Worm (Caenorhabditis elegans): Measurements from ENCODE around the gene srt-40.

srt-40 gene

DNA sequence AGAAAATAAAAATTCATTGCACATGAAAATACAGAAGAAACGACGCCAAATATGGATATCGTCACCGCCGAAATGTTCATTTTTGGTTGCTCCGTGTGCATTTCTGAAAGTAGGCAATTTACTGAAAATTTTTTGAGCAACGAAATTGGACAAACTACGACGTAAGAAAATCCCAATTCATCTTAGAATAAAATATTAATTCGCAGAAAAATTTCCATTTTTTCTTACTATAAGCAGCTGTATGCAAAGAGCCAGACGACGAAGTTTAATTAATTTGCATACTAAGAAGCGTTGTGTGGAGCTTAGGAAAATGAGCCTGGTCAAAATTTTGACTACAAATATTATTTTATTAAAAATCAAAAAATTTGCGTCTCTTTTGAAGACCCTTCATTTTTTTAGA is 39.4 kb downstream of the srt-40 start, which contains the start of gene srbc-19:
srbc-19 (minus strand) TSS at position 101 of the 400 bp plus-strand sequence.
- no peak for TF ChIP-seq lin-15B (tag; optimal IDR thresholded peaks at IDR 0.05)
- TF ChIP-seq mml-1 (tag; optimal IDR thresholded peaks at IDR 0.05), result no peak
- no peak for TF ChIP-seq nhr-76 (tag; optimal IDR thresholded peaks at IDR 0.05)
- TF ChIP-seq egl-5 (tag; optimal IDR thresholded peaks at IDR 0.05), result no peak
- no peak for TF ChIP-seq elt-2 (tag; optimal IDR thresholded peaks at IDR 0.05)
- no peak for TF ChIP-seq nhr-11 (tag; optimal IDR thresholded peaks at IDR 0.05)
- no peak for TF ChIP-seq nhr-23 (tag; optimal IDR thresholded peaks at IDR 0.05)
- TF ChIP-seq nfya-1 (tag; optimal IDR thresholded peaks at IDR 0.05; ENCODE audit: insufficient read depth), result no peak
- no peak for TF ChIP-seq ceh-82 (tag; optimal IDR thresholded peaks at IDR 0.05)
- TF ChIP-seq mdl-1 (tag; optimal IDR thresholded peaks at IDR 0.05), result no peak
- no peak for TF ChIP-seq R02D3.7 (tag; optimal IDR thresholded peaks at IDR 0.05)
- TF ChIP-seq ama-1 (optimal IDR thresholded peaks at IDR 0.05), result no peak
- TF ChIP-seq unc-39 (tag; optimal IDR thresholded peaks at IDR 0.05), result no peak
- no peak for TF ChIP-seq elt-3 (tag; optimal IDR thresholded peaks at IDR 0.05)
- TF ChIP-seq jun-1 (tag; optimal IDR thresholded peaks at IDR 0.05), result no peak
- no peak for TF ChIP-seq aly-2 (tag; optimal IDR thresholded peaks at IDR 0.05)

DNA sequence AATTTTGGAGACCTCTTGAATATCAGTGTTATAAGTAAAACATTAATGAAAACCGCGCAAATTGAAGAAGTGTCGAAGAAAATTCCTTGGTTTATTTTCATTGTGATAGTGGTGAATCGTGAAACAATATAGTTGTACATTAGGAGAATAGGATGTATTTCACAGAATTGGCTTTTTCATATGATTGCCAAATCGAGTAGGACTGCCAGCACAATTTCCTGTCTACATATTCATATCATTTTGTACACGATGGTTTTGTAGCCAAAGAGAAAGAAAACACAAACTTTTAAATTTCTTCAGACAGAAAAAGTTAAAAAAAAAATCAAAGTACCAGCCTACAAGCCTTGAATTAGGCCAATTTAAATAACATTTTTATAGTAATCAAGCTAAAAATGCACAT is 42.3 kb downstream of the srt-40 start, which contains the start of gene str-255:
str-255 (minus strand) TSS at position 101 of the 400 bp plus-strand sequence.
- TF ChIP-seq aly-2 (tag; optimal IDR thresholded peaks at IDR 0.05) (no peak), R02D3.7 (tag; optimal IDR thresholded peaks at IDR 0.05) (no peak), nhr-12 (tag; optimal IDR thresholded peaks at IDR 0.05) (no peak), unc-39 (tag; optimal IDR thresholded peaks at IDR 0.05) (no peak), nhr-67 (tag; optimal IDR thresholded peaks at IDR 0.05) (no peak), ceh-28 (tag; optimal IDR thresholded peaks at IDR 0.05) (no peak), ceh-16 (tag; optimal IDR thresholded peaks at IDR 0.05) (no peak), elt-1 (tag; optimal IDR thresholded peaks at IDR 0.05) (no peak), skn-1 (tag; optimal IDR thresholded peaks at IDR 0.05) (no peak), unc-62 (GFP tag; optimal IDR thresholded peaks at IDR 0.05) (no peak), egl-5 (tag; optimal IDR thresholded peaks at IDR 0.05) (no peak), egl-27 (tag; optimal IDR thresholded peaks at IDR 0.05) (no peak), fkh-10 (GFP tag; optimal IDR thresholded peaks at IDR 0.05) (no peak), lin-39 (tag; optimal IDR thresholded peaks at IDR 0.05) (no peak), nhr-23 (tag; optimal IDR thresholded peaks at IDR 0.05) (no peak), ztf-11 (tag; optimal IDR thresholded peaks at IDR 0.05) (no peak), hmg-11 (tag; optimal IDR thresholded peaks at IDR 0.05) (no peak)

DNA sequence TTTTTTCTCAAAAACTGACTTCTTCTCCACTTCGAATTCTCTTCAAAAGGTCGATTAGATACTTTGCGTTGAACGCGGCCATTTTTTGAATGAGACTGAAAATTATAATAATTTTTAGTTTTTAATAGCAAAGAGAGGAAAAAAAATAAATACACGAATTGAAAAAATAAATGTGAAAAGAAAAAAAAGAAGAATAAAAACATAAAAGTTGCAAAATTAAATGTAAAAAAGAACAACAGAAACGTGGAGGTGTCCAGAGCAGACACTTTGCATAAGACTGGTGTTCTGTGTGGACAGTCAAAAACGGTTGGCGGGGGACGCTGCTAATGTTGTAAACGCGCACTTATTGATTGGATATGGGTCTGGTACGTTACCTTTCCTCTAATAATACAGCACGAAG is 46.8 kb downstream of the srt-40 start, which contains the start of gene C45H4.14:
C45H4.14 (minus strand) TSS at position 101 of the 400 bp plus-strand sequence.
- no peak for TF ChIP-seq nhr-237 (tag; optimal IDR thresholded peaks at IDR 0.05)
- TF ChIP-seq nhr-76 (tag; optimal IDR thresholded peaks at IDR 0.05), result no peak
- TF ChIP-seq nhr-23 (tag; optimal IDR thresholded peaks at IDR 0.05), result no peak
- TF ChIP-seq ztf-11 (tag; optimal IDR thresholded peaks at IDR 0.05), result no peak
- no peak for TF ChIP-seq ceh-16 (tag; optimal IDR thresholded peaks at IDR 0.05)
- no peak for TF ChIP-seq ama-1 (optimal IDR thresholded peaks at IDR 0.05)
- no peak for TF ChIP-seq jun-1 (tag; optimal IDR thresholded peaks at IDR 0.05)
- no peak for TF ChIP-seq sea-2 (GFP tag; optimal IDR thresholded peaks at IDR 0.05)
- no peak for TF ChIP-seq tbx-2 (tag; optimal IDR thresholded peaks at IDR 0.05)
- no peak for TF ChIP-seq fkh-10 (GFP tag; optimal IDR thresholded peaks at IDR 0.05)
- TF ChIP-seq pqm-1 (tag; optimal IDR thresholded peaks at IDR 0.05), result no peak
- no peak for TF ChIP-seq elt-1 (tag; optimal IDR thresholded peaks at IDR 0.05)
- no peak for TF ChIP-seq fos-1 (tag; optimal IDR thresholded peaks at IDR 0.05)
- TF ChIP-seq zag-1 (tag; optimal IDR thresholded peaks at IDR 0.05), result no peak

- no peak for TF ChIP-seq aly-2 (tag; optimal IDR thresholded peaks at IDR 0.05)
- TF ChIP-seq tbx-2 (tag; optimal IDR thresholded peaks at IDR 0.05), result no peak
- no peak for TF ChIP-seq nhr-76 (tag; optimal IDR thresholded peaks at IDR 0.05)
- no peak for TF ChIP-seq ztf-11 (tag; optimal IDR thresholded peaks at IDR 0.05)
- no peak for TF ChIP-seq nhr-23 (tag; optimal IDR thresholded peaks at IDR 0.05)
- TF ChIP-seq fkh-10 (GFP tag; optimal IDR thresholded peaks at IDR 0.05), result no peak
- no peak for TF ChIP-seq nhr-77 (tag; optimal IDR thresholded peaks at IDR 0.05)
- TF ChIP-seq lin-39 (tag; optimal IDR thresholded peaks at IDR 0.05), result no peak
- TF ChIP-seq elt-3 (tag; optimal IDR thresholded peaks at IDR 0.05), result no peak
- no peak for TF ChIP-seq mml-1 (tag; optimal IDR thresholded peaks at IDR 0.05)
- TF ChIP-seq ztf-4 (tag; optimal IDR thresholded peaks at IDR 0.05), result no peak
- TF ChIP-seq zag-1 (tag; optimal IDR thresholded peaks at IDR 0.05), result no peak
- TF ChIP-seq nhr-43 (tag; optimal IDR thresholded peaks at IDR 0.05; ENCODE audit: poor library complexity, severe bottlenecking), result no peak
- TF ChIP-seq elt-2 (tag; optimal IDR thresholded peaks at IDR 0.05), result no peak
Observed at ce11 chrV:2156830-2157229, 49.3 kb downstream of the srt-40 start, which contains the start of gene srbc-22. TSS of gene srbc-22 (plus strand) at chrV:2157130.

Data from whole organism, L3 larva.